Fruit fly (Drosophila melanogaster): Measurements from ENCODE around the gene Gs1.

The Gs1 gene

DNA sequence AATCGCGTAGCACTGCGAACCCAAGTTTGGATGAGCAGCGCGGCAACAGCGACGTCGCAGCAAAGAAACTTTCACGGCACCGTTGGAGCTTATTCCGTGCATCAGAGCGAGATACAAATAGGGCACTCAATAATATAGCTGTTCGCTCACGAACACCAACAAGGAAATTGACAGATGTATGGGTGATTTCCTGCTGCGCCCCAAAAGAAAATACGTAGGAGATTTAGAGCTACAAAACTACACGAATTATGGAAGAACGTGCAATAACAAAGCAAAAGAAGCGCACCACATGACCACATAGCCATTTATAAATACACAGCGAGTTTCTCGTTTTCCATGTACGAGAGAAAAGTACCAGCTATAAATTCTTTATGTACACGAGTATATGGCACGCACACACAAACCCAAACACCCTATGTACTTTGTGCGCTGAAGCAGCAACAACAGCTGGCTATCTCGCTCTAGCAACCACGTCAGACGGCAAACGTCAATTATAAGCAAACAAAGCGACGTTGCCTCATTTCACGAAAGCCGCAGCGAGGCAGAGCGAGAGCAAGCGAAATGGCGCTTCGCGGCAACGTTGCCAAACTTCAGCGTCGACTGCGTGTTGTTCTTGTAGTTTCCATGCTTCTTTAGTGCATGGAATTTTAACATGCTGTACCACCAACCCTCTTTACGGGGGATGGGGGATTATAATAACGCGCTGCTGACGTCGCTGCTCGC is 29.7 kb downstream of the Gs1 start (continued):
- TF ChIP-seq CG12942 (GFP tag; optimal IDR thresholded peaks at IDR 0.05) = peak; percentile 1
- peak; percentile 27 for TF ChIP-seq CG2678 (tag; optimal IDR thresholded peaks at IDR 0.05)
- TF ChIP-seq CG2120 (GFP tag; optimal IDR thresholded peaks at IDR 0.05) = peak; percentile 3
- no peak for TF ChIP-seq vnd (GFP tag; IDR thresholded peaks at IDR 0.05; ENCODE audit: partially characterized antibody)
- TF ChIP-seq ato (GFP tag; IDR thresholded peaks at IDR 0.05; ENCODE audit: partially characterized antibody) = no peak
- peak; percentile 52 for TF ChIP-seq CG10431 (GFP tag; optimal IDR thresholded peaks at IDR 0.05)

DNA sequence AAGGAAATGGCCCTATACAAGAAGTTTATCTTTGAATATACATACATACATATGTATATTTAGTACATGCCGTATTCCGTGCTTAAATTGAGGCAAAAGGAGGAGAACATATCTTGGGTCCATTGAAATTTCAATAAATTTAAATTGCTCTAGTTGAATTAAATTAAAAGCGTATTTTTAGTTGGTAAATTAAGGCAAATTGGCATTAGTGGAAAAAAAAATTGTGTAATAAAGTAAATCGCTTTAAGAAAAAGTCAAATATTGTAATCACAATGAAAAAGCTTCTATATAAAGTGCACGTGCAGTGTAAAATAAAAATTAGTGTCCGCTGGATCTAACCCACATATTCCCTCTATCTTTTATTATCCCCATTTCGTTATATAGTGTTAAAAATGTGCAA is 30.3 kb downstream of the Gs1 start:
- TF ChIP-seq dmrt11E (tag; optimal IDR thresholded peaks at IDR 0.05) (peak; percentile 11), nmo (GFP tag; optimal IDR thresholded peaks at IDR 0.05) (peak; percentile 2), eve (GFP tag; optimal IDR thresholded peaks at IDR 0.05) (peak in 1 of 2 experiments; percentile 69), Sox102F (GFP tag; optimal IDR thresholded peaks at IDR 0.05) (peak; percentile 2), CG10267 (tag; optimal IDR thresholded peaks at IDR 0.05) (no peak), CG8944 (GFP tag; optimal IDR thresholded peaks at IDR 0.05) (no peak), D19A (tag; optimal IDR thresholded peaks at IDR 0.05) (peak; percentile 59), gem (tag; optimal IDR thresholded peaks at IDR 0.05) (peak; percentile 35), CG18262 (tag; optimal IDR thresholded peaks at IDR 0.05) (peak; percentile 14), CG18764 (GFP tag; optimal IDR thresholded peaks at IDR 0.05) (no peak)

DNA sequence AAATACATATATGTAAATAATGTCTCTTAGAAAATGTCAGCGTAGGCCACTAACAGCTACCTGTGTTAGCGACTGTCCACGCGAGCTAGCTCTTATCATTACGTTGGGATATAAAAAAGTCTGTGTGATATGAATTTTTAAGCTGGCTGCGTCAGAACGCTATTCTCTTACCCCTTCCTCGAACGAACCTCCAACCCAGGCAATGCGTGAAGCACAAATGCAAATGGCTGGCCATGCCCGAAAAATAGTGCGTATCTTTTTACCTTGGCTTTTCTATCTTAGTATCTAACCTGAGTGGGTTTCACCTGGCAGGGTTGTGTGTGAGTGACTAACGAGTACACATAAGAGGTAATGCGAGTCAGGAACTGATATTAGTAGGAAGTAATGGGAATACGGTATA is 31.4 kb downstream of the Gs1 start:
- TF ChIP-seq Med (GFP tag) = peak; percentile 74
- peak; percentile 29 for TF ChIP-seq sug (tag; optimal IDR thresholded peaks at IDR 0.05)
- TF ChIP-seq CG43689 (GFP tag; IDR thresholded peaks at IDR 0.05) = no peak
- TF ChIP-seq CG1792 (GFP tag; optimal IDR thresholded peaks at IDR 0.05) = no peak
- no peak for TF ChIP-seq Asciz (GFP tag; optimal IDR thresholded peaks at IDR 0.05)
- no peak for TF ChIP-seq nom (GFP tag; optimal IDR thresholded peaks at IDR 0.05)
- no peak for TF ChIP-seq CG9437 (GFP tag; optimal IDR thresholded peaks at IDR 0.05)
- TF ChIP-seq mirr (GFP tag; optimal IDR thresholded peaks at IDR 0.05) = peak; percentile 66
- peak; percentile 63 for TF ChIP-seq ash1 (GFP tag; optimal IDR thresholded peaks at IDR 0.05)
- peak; percentile 64 for TF ChIP-seq kni (GFP tag; optimal IDR thresholded peaks at IDR 0.05)
- TF ChIP-seq CG12769 (tag; optimal IDR thresholded peaks at IDR 0.05) = peak; percentile 3
- no peak for TF ChIP-seq sr (GFP tag; IDR thresholded peaks at IDR 0.05)
- TF ChIP-seq exex (tag; optimal IDR thresholded peaks at IDR 0.05) = peak; percentile 16
- TF ChIP-seq zfh1 (GFP tag; IDR thresholded peaks at IDR 0.05) = no peak
- no peak for TF ChIP-seq CG8290 (GFP tag; optimal IDR thresholded peaks at IDR 0.05)
- peak in 1 of 2 experiments; percentile 30 for TF ChIP-seq CG8290 (tag; optimal IDR thresholded peaks at IDR 0.05)

DNA sequence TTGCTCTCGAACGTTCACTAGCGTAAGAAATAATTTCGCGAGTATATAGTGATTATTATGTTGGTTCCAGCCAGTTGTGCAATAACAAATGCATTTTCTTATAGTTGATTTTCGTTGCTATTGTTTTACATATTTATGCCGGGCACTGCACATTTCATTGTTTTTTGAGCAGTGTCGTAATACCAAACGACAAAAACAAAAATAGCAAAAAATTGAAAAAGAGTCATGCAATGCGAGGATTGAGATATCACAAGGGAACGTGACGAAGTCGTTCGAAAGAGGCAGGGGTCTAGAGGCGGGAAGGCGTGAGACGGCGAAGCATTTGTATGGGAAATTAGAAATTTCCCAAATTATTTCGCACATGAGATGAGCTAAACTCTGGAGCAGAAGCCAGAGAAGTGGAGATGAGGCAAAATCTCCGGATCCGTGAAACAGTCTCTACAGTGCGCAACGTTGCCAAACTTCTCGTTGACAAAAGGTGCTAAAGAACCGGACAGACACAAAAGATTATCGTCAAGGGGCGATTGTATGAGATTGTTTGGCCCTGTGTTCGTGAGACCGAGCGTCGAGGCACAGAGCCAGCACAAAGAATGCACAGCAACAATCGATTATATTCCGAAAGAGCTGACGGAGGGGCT is 33.5 kb downstream of the Gs1 start:
- TF ChIP-seq onecut (GFP tag; IDR thresholded peaks at IDR 0.05) = peak; percentile 87
- TF ChIP-seq ERR (GFP tag; optimal IDR thresholded peaks at IDR 0.05) = no peak
- no peak for TF ChIP-seq danr (GFP tag; IDR thresholded peaks at IDR 0.05)
- peak; percentile 99 for TF ChIP-seq CG3407 (GFP tag; optimal IDR thresholded peaks at IDR 0.05)
- no peak for TF ChIP-seq NC2α (GFP tag; optimal IDR thresholded peaks at IDR 0.05)
- peak; percentile 31 for TF ChIP-seq ash1 (GFP tag; optimal IDR thresholded peaks at IDR 0.05)
- no peak for TF ChIP-seq trh (GFP tag; optimal IDR thresholded peaks at IDR 0.05)
- TF ChIP-seq cad (GFP tag; optimal IDR thresholded peaks at IDR 0.05) = peak; percentile 30
- peak; percentile 6 for TF ChIP-seq CG12769 (tag; optimal IDR thresholded peaks at IDR 0.05)
- peak in 1 of 2 experiments; percentile 35 for TF ChIP-seq Pdp1 (GFP tag; optimal IDR thresholded peaks at IDR 0.05)
- no peak for TF ChIP-seq B-H1 (GFP tag; IDR thresholded peaks at IDR 0.05)
- TF ChIP-seq sr (GFP tag; IDR thresholded peaks at IDR 0.05) = no peak
- TF ChIP-seq CG17385 (GFP tag; optimal IDR thresholded peaks at IDR 0.05) = no peak
- no peak for TF ChIP-seq lbe (GFP tag; optimal IDR thresholded peaks at IDR 0.05)
- no peak for TF ChIP-seq Dp (GFP tag; optimal IDR thresholded peaks at IDR 0.05)
- TF ChIP-seq CG9437 (GFP tag; optimal IDR thresholded peaks at IDR 0.05) = no peak
- no peak for TF ChIP-seq slp2 (GFP tag; optimal IDR thresholded peaks at IDR 0.05)
- TF ChIP-seq Med (GFP tag) = peak; percentile 63

All from whole organism, embryonic.